Worm (Caenorhabditis elegans) whole organism, young adult: ENCODE measurements around the gene sri-30.

Experiments
- F55B11.4 ChIP-seq: sonication (generic microtip); optimal IDR thresholded peaks from 2 replicates; lab custom pipeline; 2016; ENCODE audit warnings: missing compliant biosample characterization, missing genetic modification characterization, borderline replicate concordance; ENCODE audit not compliant: insufficient read depth
- F57C9.4 ChIP-seq: sonication (generic microtip); optimal IDR thresholded peaks from 2 replicates; lab custom pipeline; 2017; ENCODE audit warnings: mild to moderate bottlenecking, missing genetic modification characterization, missing compliant biosample characterization
- attf-5 ChIP-seq: fragments of 200-800 bp; sonication (Bioruptor generic); optimal IDR thresholded peaks from 2 replicates; lab custom pipeline; 2018; ENCODE audit warnings: mild to moderate bottlenecking, missing genetic modification characterization, missing compliant biosample characterization
- cebp-2 ChIP-seq: fragments of 200-800 bp; sonication (Bioruptor generic); IDR thresholded peaks from 2 replicates; pipeline ENCODE4 v1.3.6; 2022; ENCODE audit warnings: missing genetic modification characterization, missing compliant biosample characterization
- dpff-1 ChIP-seq: sonication (generic microtip); optimal IDR thresholded peaks from 2 replicates; lab custom pipeline; 2017; ENCODE audit warnings: mild to moderate bottlenecking, missing genetic modification characterization, missing compliant biosample characterization
- fkh-3 ChIP-seq: sonication (generic microtip); optimal IDR thresholded peaks from 2 replicates; lab custom pipeline; 2016; ENCODE audit warnings: mild to moderate bottlenecking, missing genetic modification characterization, missing compliant biosample characterization
- lag-1 ChIP-seq: fragments of 200-800 bp; sonication (Bioruptor generic); IDR thresholded peaks from 2 replicates; pipeline ENCODE4 v1.3.6; 2022; ENCODE audit warnings: missing genetic modification reagents, missing genetic modification characterization, missing compliant biosample characterization
- nfyb-1 ChIP-seq: fragments of 200-800 bp; sonication (Bioruptor generic); IDR thresholded peaks from 2 replicates; pipeline ENCODE4 v1.3.6; 2022; ENCODE audit warnings: missing genetic modification reagents, missing genetic modification characterization, missing compliant biosample characterization
- pha-4 ChIP-seq: fragments of 150-350 bp; sonication (generic microtip); optimal IDR thresholded peaks from 2 replicates; lab custom pipeline; 2014; ENCODE audit warnings: missing biosample characterization, missing genetic modification reagents, missing genetic modification characterization
- snpc-1.1 ChIP-seq: sonication (generic microtip); optimal IDR thresholded peaks from 2 replicates; lab custom pipeline; 2017; ENCODE audit warnings: missing genetic modification characterization, mild to moderate bottlenecking, missing compliant biosample characterization, antibody characterized with exemption, moderate library complexity, missing genotype, missing genetic modification reagents; ENCODE audit not compliant: insufficient read depth
- snpc-4 ChIP-seq, 5 experiments: fragments of 150-350 bp in 1 of 5; sonication (generic microtip) in 4 of 5; optimal IDR thresholded peaks; 2 replicates each; lab custom pipeline; 2014 to 2018; ENCODE audit warnings: missing genetic modification characterization in 5 of 5, missing biosample characterization in 3 of 5, antibody characterized with exemption in 2 of 5, mild to moderate bottlenecking in 2 of 5, missing compliant biosample characterization in 2 of 5, missing genotype in 2 of 5, moderate library complexity in 2 of 5, missing genetic modification reagents in 1 of 5
- tlf-1 ChIP-seq: fragments of 200-800 bp; sonication (Bioruptor generic); optimal IDR thresholded peaks from 2 replicates; lab custom pipeline; 2018; ENCODE audit warnings: mild to moderate bottlenecking, missing genetic modification characterization, missing compliant biosample characterization
- unc-62 ChIP-seq: fragments of 150-350 bp; optimal IDR thresholded peaks from 2 replicates; lab custom pipeline; 2014; ENCODE audit warnings: missing biosample characterization, missing genetic modification reagents, missing genetic modification characterization

- TF ChIP-seq attf-5 (GFP tag; lab: Kevin White, UChicago): no peak
- TF ChIP-seq fkh-3 (tag; lab: Kevin White, UChicago): no peak
- no peak for TF ChIP-seq unc-62
- TF ChIP-seq tlf-1 (GFP tag; lab: Kevin White, UChicago): no peak
- no peak for TF ChIP-seq nfyb-1 (GFP tag; lab: Robert Waterston, UW)
- no peak for TF ChIP-seq cebp-2 (GFP tag; lab: Robert Waterston, UW)
- no peak for TF ChIP-seq F57C9.4 (tag; lab: Kevin White, UChicago)
- no peak for TF ChIP-seq snpc-4 (GFP tag; optimal IDR thresholded peaks at IDR 0.05; lab: Kevin White, UChicago)
- TF ChIP-seq snpc-4 (tag; optimal IDR thresholded peaks at IDR 0.05; lab: Kevin White, UChicago): no peak
- no peak for TF ChIP-seq lag-1 (GFP tag; lab: Robert Waterston, UW)
- TF ChIP-seq dpff-1 (tag; lab: Kevin White, UChicago): no peak
- TF ChIP-seq snpc-1.1 (tag; lab: Kevin White, UChicago): no peak
- no peak for TF ChIP-seq pha-4 (tag; lab: Kevin White, UChicago)
- TF ChIP-seq F55B11.4 (tag; lab: Kevin White, UChicago): no peak
Observed at ce11 chrII:3061605-3062004, 15.6 kb downstream of the sri-30 start.
